Worm (Caenorhabditis elegans) whole organism, L4 larva: Measurements from ENCODE around the gene bli-6.

Experiments
- aly-2 ChIP-seq: sonication (generic microtip); optimal IDR thresholded peaks from 2 replicates; lab custom pipeline; 2018; ENCODE audit warnings: missing biosample characterization, missing genetic modification characterization
- ceh-82 ChIP-seq: sonication (generic microtip); optimal IDR thresholded peaks from 2 replicates; lab custom pipeline; 2017; ENCODE audit warnings: missing biosample characterization, missing genetic modification characterization
- ces-1 ChIP-seq: fragments of 150-350 bp; sonication (generic microtip); optimal IDR thresholded peaks from 4 replicates; lab custom pipeline; 2014; ENCODE audit warnings: missing biosample characterization, missing genetic modification reagents, missing genetic modification characterization
- ctbp-1 ChIP-seq: fragments of 200-800 bp; sonication (Bioruptor generic); IDR thresholded peaks from 2 replicates; pipeline ENCODE4 v1.3.6; 2022; ENCODE audit warnings: missing genetic modification reagents, missing genetic modification characterization, missing compliant biosample characterization
- fos-1 ChIP-seq: fragments of 150-350 bp; optimal IDR thresholded peaks from 2 replicates; lab custom pipeline; 2014; ENCODE audit warnings: missing biosample characterization, missing genetic modification characterization
- madf-9 ChIP-seq: fragments of 200-800 bp; sonication (Bioruptor generic); conservative IDR thresholded peaks from 2 replicates; pipeline ENCODE4 v1.3.6; 2022; ENCODE audit warnings: missing genetic modification reagents, missing genetic modification characterization, missing compliant biosample characterization
- nhr-25 ChIP-seq: sonication (generic microtip); optimal IDR thresholded peaks from 2 replicates; lab custom pipeline; 2017; ENCODE audit warnings: missing genetic modification characterization, mild to moderate bottlenecking, missing compliant biosample characterization, antibody characterized with exemption, moderate library complexity, borderline replicate concordance; ENCODE audit not compliant: insufficient read depth
- nhr-28 ChIP-seq: fragments of 150-350 bp; optimal IDR thresholded peaks from 2 replicates; lab custom pipeline; 2014; ENCODE audit warnings: missing biosample characterization, missing genetic modification characterization
- nhr-77 ChIP-seq: fragments of 150-350 bp; optimal IDR thresholded peaks from 2 replicates; lab custom pipeline; 2014; ENCODE audit warnings: missing biosample characterization, missing genetic modification characterization
- snpc-1.2 ChIP-seq: fragments of 200-800 bp; sonication (Bioruptor generic); IDR thresholded peaks from 2 replicates; pipeline ENCODE4 v1.3.6; 2022; ENCODE audit warnings: missing genetic modification reagents, missing genetic modification characterization, missing compliant biosample characterization
- zag-1 ChIP-seq: fragments of 150-350 bp; optimal IDR thresholded peaks from 2 replicates; lab custom pipeline; 2014; ENCODE audit warnings: missing biosample characterization, missing genetic modification characterization
- zip-11 ChIP-seq: fragments of 200-800 bp; sonication (Bioruptor generic); IDR thresholded peaks from 2 replicates; pipeline ENCODE4 v1.3.6; 2022; ENCODE audit warnings: missing genetic modification characterization, missing compliant biosample characterization
- ztf-7 ChIP-seq: fragments of 150-350 bp; optimal IDR thresholded peaks from 2 replicates; lab custom pipeline; 2014; ENCODE audit warnings: missing biosample characterization, missing genetic modification characterization

- TF ChIP-seq zip-11 (no peak), ceh-82 (tag; lab: Kevin White, UChicago) (no peak), nhr-77 (tag; lab: Kevin White, UChicago) (no peak), zag-1 (tag; lab: Kevin White, UChicago) (no peak), aly-2 (tag; lab: Kevin White, UChicago) (no peak), nhr-25 (no peak), nhr-28 (tag; lab: Kevin White, UChicago) (no peak), madf-9 (no peak), ctbp-1 (no peak), ztf-7 (no peak), fos-1 (no peak), snpc-1.2 (GFP tag; lab: Robert Waterston, UW) (no peak), ces-1 (no peak)
Observed at ce11 chrIV:6377335-6378069, 637 bp downstream of the bli-6 start.
